Fruit fly (Drosophila melanogaster): ENCODE data around the gene Dpm1.

Gene Dpm1

dm6 chr2L:19542268-19542773 is 16.2 kb upstream of the Dpm1 start:
- TF ChIP-seq Dif (GFP tag; optimal IDR thresholded peaks at IDR 0.05; ENCODE audit: partially characterized antibody) (peak; percentile 14), Hr83 (GFP tag; optimal IDR thresholded peaks at IDR 0.05; ENCODE audit: poor library complexity, severe bottlenecking) (no peak), Sp1 (GFP tag; optimal IDR thresholded peaks at IDR 0.05) (peak; percentile 8), brk (GFP tag; optimal IDR thresholded peaks at IDR 0.05) (peak; percentile 61)

- TF ChIP-seq br (GFP tag; optimal IDR thresholded peaks at IDR 0.05) (no peak), Dfd (GFP tag; optimal IDR thresholded peaks at IDR 0.05) (no peak), jim (GFP tag; optimal IDR thresholded peaks at IDR 0.05) (no peak), Dif (GFP tag; optimal IDR thresholded peaks at IDR 0.05; ENCODE audit: partially characterized antibody) (no peak), pan (optimal IDR thresholded peaks at IDR 0.05) (no peak), ey (GFP tag; optimal IDR thresholded peaks at IDR 0.05) (no peak), psq (GFP tag; optimal IDR thresholded peaks at IDR 0.05) (no peak)
These were observed 14.1 kb upstream of the Dpm1 start, which contains the start of gene CG13081 for dm6 chr2L:19540307-19540706. TSS of gene CG13081 (plus strand) at chr2L:19540607.

- TF ChIP-seq tai (GFP tag; optimal IDR thresholded peaks at IDR 0.05) (no peak), fru (GFP tag; optimal IDR thresholded peaks at IDR 0.05) (peak; percentile 91), Dif (GFP tag; optimal IDR thresholded peaks at IDR 0.05; ENCODE audit: partially characterized antibody) (no peak), CG9705 (GFP tag; optimal IDR thresholded peaks at IDR 0.05) (peak; percentile 73), dsf (GFP tag; optimal IDR thresholded peaks at IDR 0.05; ENCODE audit: borderline replicate concordance) (peak; percentile 44), psq (GFP tag; optimal IDR thresholded peaks at IDR 0.05) (peak; percentile 88), br (GFP tag; optimal IDR thresholded peaks at IDR 0.05) (peak; percentile 87), Hr78 (GFP tag; optimal IDR thresholded peaks at IDR 0.05) (no peak), dl (GFP tag; optimal IDR thresholded peaks at IDR 0.05; ENCODE audit: insufficient read depth in 1 of 2, partially characterized antibody in 2 of 2) (no peak), ey (GFP tag; optimal IDR thresholded peaks at IDR 0.05) (peak; percentile 85), rgr (GFP tag; optimal IDR thresholded peaks at IDR 0.05) (peak; percentile 84), sage (GFP tag; optimal IDR thresholded peaks at IDR 0.05) (peak; percentile 29), Dfd (GFP tag; optimal IDR thresholded peaks at IDR 0.05) (no peak), woc (GFP tag; optimal IDR thresholded peaks at IDR 0.05) (peak; percentile 74), pan (optimal IDR thresholded peaks at IDR 0.05) (no peak), HLH106 (tag; optimal IDR thresholded peaks at IDR 0.05) (peak; percentile 87), Hr83 (GFP tag; optimal IDR thresholded peaks at IDR 0.05; ENCODE audit: poor library complexity, severe bottlenecking) (peak; percentile 12), Rel (GFP tag; optimal IDR thresholded peaks at IDR 0.05) (no peak), Rel (tag; optimal IDR thresholded peaks at IDR 0.05) (peak; percentile 58), Vsx2 (GFP tag; optimal IDR thresholded peaks at IDR 0.05; ENCODE audit: partially characterized antibody) (no peak), OdsH (GFP tag; optimal IDR thresholded peaks at IDR 0.05) (peak; percentile 82), Hnf4 (GFP tag; optimal IDR thresholded peaks at IDR 0.05) (peak; percentile 80), dmrt93B (GFP tag; optimal IDR thresholded peaks at IDR 0.05) (peak; percentile 75), CG32264 (GFP tag; optimal IDR thresholded peaks at IDR 0.05) (peak; percentile 65), Sp1 (GFP tag; optimal IDR thresholded peaks at IDR 0.05) (peak; percentile 88), Mio (GFP tag; optimal IDR thresholded peaks at IDR 0.05) (no peak), h (GFP tag; optimal IDR thresholded peaks at IDR 0.05) (peak; percentile 92), Jra (GFP tag; optimal IDR thresholded peaks at IDR 0.05) (peak; percentile 42), sv (GFP tag; optimal IDR thresholded peaks at IDR 0.05) (no peak), foxo (GFP tag; optimal IDR thresholded peaks at IDR 0.05) (peak in 1 of 2 experiments; percentile 90), brk (GFP tag; optimal IDR thresholded peaks at IDR 0.05) (peak; percentile 20)
These were observed 11.8 kb upstream of the Dpm1 start, which contains the start of gene CG13082 for dm6 chr2L:19537779-19538456. TSS of gene CG13082 (plus strand) at chr2L:19538425.

dm6 chr2L:19535234-19535633 is 9.1 kb upstream of the Dpm1 start, which contains the start of gene CG31697:
TSS of gene CG31697 (plus strand) at chr2L:19535448.
- TF ChIP-seq h (GFP tag; optimal IDR thresholded peaks at IDR 0.05) (peak; percentile 86), HLH106 (tag; optimal IDR thresholded peaks at IDR 0.05) (no peak), Dif (GFP tag; optimal IDR thresholded peaks at IDR 0.05; ENCODE audit: partially characterized antibody) (no peak), Mio (GFP tag; optimal IDR thresholded peaks at IDR 0.05) (no peak)

Measured in whole organism, wandering third instar larva.